Fruit fly (Drosophila melanogaster) whole organism, prepupa: ENCODE data around the gene CG2493.
"Not testable (repeated sequence)": the region's sequence is repeated elsewhere in the genome, so short reads cannot be mapped to it uniquely, and the experiment has no call there.

ENCODE experiments used
- CG10669 ChIP-seq: fragments of 200-800 bp; sonication (Bioruptor generic); optimal IDR thresholded peaks from 3 replicates; lab custom pipeline; 2018; ENCODE audit warnings: missing biosample characterization, mild to moderate bottlenecking, missing genetic modification characterization, moderate library complexity
- CG11294 ChIP-seq: fragments of 200-800 bp; sonication (Bioruptor generic); IDR thresholded peaks from 2 replicates; pipeline ENCODE4 v1.3.6; 2022; ENCODE audit warnings: missing biosample characterization, missing genetic modification characterization
- CG11762 ChIP-seq: fragments of 200-800 bp; sonication (Bioruptor generic); optimal IDR thresholded peaks from 3 replicates; lab custom pipeline; 2016; ENCODE audit warnings: missing biosample characterization, missing genetic modification characterization; ENCODE audit not compliant: insufficient read depth
- CG11902 ChIP-seq: fragments of 200-800 bp; sonication (Bioruptor generic); optimal IDR thresholded peaks from 3 replicates; lab custom pipeline; 2016; ENCODE audit warnings: missing biosample characterization, missing genetic modification characterization
- CG1621 ChIP-seq: fragments of 200-800 bp; sonication (Bioruptor generic); optimal IDR thresholded peaks from 3 replicates; lab custom pipeline; 2018; ENCODE audit warnings: missing biosample characterization, mild to moderate bottlenecking, missing genetic modification characterization
- CG16779 ChIP-seq: fragments of 200-800 bp; sonication (Bioruptor generic); optimal IDR thresholded peaks from 3 replicates; lab custom pipeline; 2017; ENCODE audit warnings: missing biosample characterization, mild to moderate bottlenecking, missing genetic modification characterization
- CG3032 ChIP-seq: fragments of 200-800 bp; optimal IDR thresholded peaks from 2 replicates; lab custom pipeline; 2019; ENCODE audit warnings: missing biosample characterization, mild to moderate bottlenecking, missing genetic modification characterization, moderate library complexity
- CG31627 ChIP-seq: fragments of 200-800 bp; sonication (Bioruptor generic); optimal IDR thresholded peaks from 3 replicates; lab custom pipeline; 2016; ENCODE audit warnings: missing biosample characterization, missing genetic modification characterization
- CG32006 ChIP-seq: fragments of 200-800 bp; sonication (Bioruptor generic); optimal IDR thresholded peaks from 3 replicates; lab custom pipeline; 2017; ENCODE audit warnings: missing biosample characterization, mild to moderate bottlenecking, missing genetic modification characterization
- CG6163 ChIP-seq: fragments of 200-800 bp; sonication (Bioruptor generic); IDR thresholded peaks from 3 replicates; pipeline ENCODE4 v1.3.6; 2022; ENCODE audit warnings: missing biosample characterization, missing genetic modification characterization
- CG6276 ChIP-seq: fragments of 200-800 bp; sonication (Bioruptor generic); optimal IDR thresholded peaks from 2 replicates; lab custom pipeline; 2017; ENCODE audit warnings: missing biosample characterization, mild to moderate bottlenecking, missing genetic modification characterization
- CG6854 ChIP-seq: fragments of 200-800 bp; sonication (Bioruptor generic); optimal IDR thresholded peaks from 2 replicates; lab custom pipeline; 2017; ENCODE audit warnings: missing biosample characterization, mild to moderate bottlenecking, missing genetic modification characterization
- CG7368 ChIP-seq: fragments of 200-800 bp; sonication (Bioruptor generic); optimal IDR thresholded peaks from 3 replicates; lab custom pipeline; 2016; ENCODE audit warnings: missing biosample characterization, missing genetic modification characterization
- CG8319 ChIP-seq: fragments of 200-800 bp; sonication (Bioruptor generic); optimal IDR thresholded peaks from 3 replicates; lab custom pipeline; 2016; ENCODE audit warnings: missing biosample characterization, missing genetic modification characterization
- CG8632 ChIP-seq: fragments of 200-800 bp; sonication (Bioruptor generic); optimal IDR thresholded peaks from 3 replicates; lab custom pipeline; 2016; ENCODE audit warnings: missing biosample characterization, missing genetic modification characterization
- CG9139 ChIP-seq: fragments of 200-800 bp; sonication (Bioruptor generic); optimal IDR thresholded peaks from 3 replicates; lab custom pipeline; 2017; ENCODE audit warnings: missing biosample characterization, mild to moderate bottlenecking, missing genetic modification characterization
- Eip78C ChIP-seq: fragments of 200-800 bp; sonication (Bioruptor generic); peaks from one replicate; lab custom pipeline; 2016; ENCODE audit warnings: missing biosample characterization, missing genetic modification characterization
- Eip93F ChIP-seq: fragments of 200-800 bp; sonication (Bioruptor generic); optimal IDR thresholded peaks from 2 replicates; lab custom pipeline; 2016; ENCODE audit warnings: missing biosample characterization, mild to moderate bottlenecking, missing genetic modification characterization
- Ets96B ChIP-seq: fragments of 200-800 bp; optimal IDR thresholded peaks from 2 replicates; lab custom pipeline; 2019; ENCODE audit warnings: missing biosample characterization, mild to moderate bottlenecking, missing genetic modification characterization, moderate library complexity
- Hr4 ChIP-seq: fragments of 200-800 bp; sonication (Bioruptor generic); optimal IDR thresholded peaks from 3 replicates; lab custom pipeline; 2016; ENCODE audit warnings: missing biosample characterization, missing genetic modification characterization
- OdsH ChIP-seq: fragments of 200-800 bp; sonication (Bioruptor generic); optimal IDR thresholded peaks from 3 replicates; lab custom pipeline; 2016; ENCODE audit warnings: missing biosample characterization, missing genetic modification characterization
- Sox102F ChIP-seq: fragments of 200-800 bp; sonication (Bioruptor generic); optimal IDR thresholded peaks from 2 replicates; lab custom pipeline; 2016; ENCODE audit warnings: missing biosample characterization, mild to moderate bottlenecking, missing genetic modification characterization
- Sox15 ChIP-seq: fragments of 200-800 bp; sonication (Bioruptor generic); optimal IDR thresholded peaks from 3 replicates; lab custom pipeline; 2016; ENCODE audit warnings: missing biosample characterization, missing genetic modification characterization
- achi ChIP-seq: fragments of 200-800 bp; sonication (Bioruptor generic); optimal IDR thresholded peaks from 3 replicates; lab custom pipeline; 2016; ENCODE audit warnings: missing biosample characterization, missing genetic modification characterization
- acj6 ChIP-seq: fragments of 200-800 bp; sonication (Bioruptor generic); optimal IDR thresholded peaks from 3 replicates; lab custom pipeline; 2016; ENCODE audit warnings: missing biosample characterization, missing genetic modification characterization
- dac ChIP-seq: fragments of 200-800 bp; sonication (Bioruptor generic); optimal IDR thresholded peaks from 2 replicates; lab custom pipeline; 2017; ENCODE audit warnings: missing biosample characterization, mild to moderate bottlenecking, missing genetic modification characterization
- dsx ChIP-seq: fragments of 200-800 bp; optimal IDR thresholded peaks from 3 replicates; lab custom pipeline; 2019; ENCODE audit warnings: missing biosample characterization, mild to moderate bottlenecking, missing genetic modification characterization, moderate library complexity; ENCODE audit not compliant: poor library complexity, severe bottlenecking
- eg ChIP-seq: fragments of 200-800 bp; sonication (Bioruptor generic); IDR thresholded peaks from 3 replicates; pipeline ENCODE4 v1.3.6; 2022; ENCODE audit warnings: missing biosample characterization, missing genetic modification characterization
- esn ChIP-seq: fragments of 200-800 bp; sonication (Bioruptor generic); optimal IDR thresholded peaks from 2 replicates; lab custom pipeline; 2016; ENCODE audit warnings: missing biosample characterization, mild to moderate bottlenecking, missing genetic modification characterization, moderate library complexity
- fd59A ChIP-seq: fragments of 200-800 bp; sonication (Bioruptor generic); optimal IDR thresholded peaks from 2 replicates; lab custom pipeline; 2017; ENCODE audit warnings: missing biosample characterization, mild to moderate bottlenecking, missing genetic modification characterization, missing genetic modification reagents
- fd85E ChIP-seq: fragments of 200-800 bp; sonication (Bioruptor generic); optimal IDR thresholded peaks from 3 replicates; lab custom pipeline; 2016; ENCODE audit warnings: missing biosample characterization, missing genetic modification characterization
- fkh ChIP-seq: fragments of 200-800 bp; sonication (Bioruptor generic); optimal IDR thresholded peaks from 3 replicates; lab custom pipeline; 2017; ENCODE audit warnings: missing biosample characterization, mild to moderate bottlenecking, missing genetic modification characterization, moderate library complexity
- lz ChIP-seq: fragments of 200-800 bp; sonication (Bioruptor generic); optimal IDR thresholded peaks from 3 replicates; lab custom pipeline; 2016; ENCODE audit warnings: missing biosample characterization, missing genetic modification characterization
- net ChIP-seq: fragments of 200-800 bp; sonication (Bioruptor generic); optimal IDR thresholded peaks from 3 replicates; lab custom pipeline; 2016; ENCODE audit warnings: missing biosample characterization, missing genetic modification characterization
- pdm3 ChIP-seq: fragments of 200-800 bp; sonication (Bioruptor generic); optimal IDR thresholded peaks from 3 replicates; lab custom pipeline; 2016; ENCODE audit warnings: missing biosample characterization, missing genetic modification characterization
- topi ChIP-seq: fragments of 200-800 bp; sonication (Bioruptor generic); optimal IDR thresholded peaks from 3 replicates; lab custom pipeline; 2016; ENCODE audit warnings: missing biosample characterization, missing genetic modification characterization

CG2493 gene

dm6 chr2L:20464385-20464784, 1.1 kb upstream of the CG2493 start (continued):
- no peak for TF ChIP-seq CG6163 (GFP tag; lab: Robert Waterston, UW)
- no peak for TF ChIP-seq CG1621 (tag; lab: Kevin White, UChicago)
- no peak for TF ChIP-seq Hr4
- no peak for TF ChIP-seq fkh (GFP tag; lab: Kevin White, UChicago)
- TF ChIP-seq net: no peak
- TF ChIP-seq Eip93F (GFP tag; lab: Kevin White, UChicago): no peak
- TF ChIP-seq CG6854 (GFP tag; lab: Kevin White, UChicago): no peak
- no peak for TF ChIP-seq Ets96B (tag; lab: Kevin White, UChicago)
- TF ChIP-seq Sox15: no peak
- no peak for TF ChIP-seq CG31627 (GFP tag; lab: Kevin White, UChicago)
- TF ChIP-seq CG16779 (tag; lab: Kevin White, UChicago): no peak
- no peak for TF ChIP-seq CG8632 (GFP tag; lab: Kevin White, UChicago)
- TF ChIP-seq dsx (GFP tag; lab: Kevin White, UChicago): no peak
- peak; percentile 15 for TF ChIP-seq acj6 (GFP tag; lab: Kevin White, UChicago)
- TF ChIP-seq fd59A (GFP tag; lab: Kevin White, UChicago): no peak
- no peak for TF ChIP-seq esn (GFP tag; lab: Kevin White, UChicago)
- no peak for TF ChIP-seq achi
- no peak for TF ChIP-seq fd85E (GFP tag; lab: Kevin White, UChicago)
- no peak for TF ChIP-seq CG32006 (GFP tag; lab: Kevin White, UChicago)
- no peak for TF ChIP-seq CG9139 (GFP tag; lab: Kevin White, UChicago)
- no peak for TF ChIP-seq CG8319 (GFP tag; lab: Kevin White, UChicago)
- no peak for TF ChIP-seq CG10669 (GFP tag; lab: Kevin White, UChicago)
- TF ChIP-seq CG6276 (GFP tag; lab: Kevin White, UChicago): no peak
- no peak for TF ChIP-seq eg (GFP tag; lab: Robert Waterston, UW)
- TF ChIP-seq CG7368 (GFP tag; lab: Kevin White, UChicago): no peak
- no peak for TF ChIP-seq CG11294 (GFP tag; lab: Robert Waterston, UW)
- no peak for TF ChIP-seq lz (GFP tag; lab: Kevin White, UChicago)
- peak; percentile 52 for TF ChIP-seq Eip78C (GFP tag; lab: Kevin White, UChicago)
- peak; percentile 8 for TF ChIP-seq Sox102F (GFP tag; lab: Kevin White, UChicago)
- no peak for TF ChIP-seq CG3032 (tag; lab: Kevin White, UChicago)
- no peak for TF ChIP-seq pdm3 (GFP tag; lab: Kevin White, UChicago)
- TF ChIP-seq OdsH (GFP tag; lab: Kevin White, UChicago): peak; percentile 19
- TF ChIP-seq topi (GFP tag; lab: Kevin White, UChicago): no peak
- TF ChIP-seq dac: peak; percentile 15
- TF ChIP-seq CG11902 (GFP tag; lab: Kevin White, UChicago): no peak

dm6 chr2L:20458975-20459374, 4.3 kb downstream of the CG2493 start, which contains the start of the genes CG18858 and Cdc23:
Gene CG18858 (minus strand): TSS chr2L:20459075.
Gene Cdc23 (plus strand): TSS chr2L:20459342.
- not testable (repeated sequence) for TF ChIP-seq Ets96B (tag; lab: Kevin White, UChicago); CG11902 (GFP tag; lab: Kevin White, UChicago); Hr4

dm6 chr2L:20449864-20450263, 13.4 kb downstream of the CG2493 start, which contains the start of the genes CG31683 and CG31687:
Gene CG31683 (minus strand): TSS chr2L:20449964.
Gene CG31687 (plus strand): TSS chr2L:20450225.
- TF ChIP-seq CG6276 (GFP tag; lab: Kevin White, UChicago); CG11762 (GFP tag; lab: Kevin White, UChicago); CG1621 (tag; lab: Kevin White, UChicago): not testable (repeated sequence)
